Worm (Caenorhabditis elegans) whole organism, L4/young adult: ENCODE measurements around the gene Y37E11AL.2.

Experiments
- W03F9.2 ChIP-seq: fragments of 150-350 bp; optimal IDR thresholded peaks from 2 replicates; lab custom pipeline; 2014; ENCODE audit warnings: missing biosample characterization, missing genetic modification characterization
- him-1 ChIP-seq: sonication (generic microtip); optimal IDR thresholded peaks from 2 replicates; lab custom pipeline; 2016; ENCODE audit warnings: missing genotype, missing genetic modification reagents, missing genetic modification characterization, missing compliant biosample characterization

ce11 chrIV:3654823-3655222, 43.5 kb upstream of the Y37E11AL.2 start:
- TF ChIP-seq W03F9.2 (no peak), him-1 (tag; lab: Kevin White, UChicago) (no peak)
